Fruit fly (Drosophila melanogaster): ENCODE results near the gene Ufl1.

DNA sequence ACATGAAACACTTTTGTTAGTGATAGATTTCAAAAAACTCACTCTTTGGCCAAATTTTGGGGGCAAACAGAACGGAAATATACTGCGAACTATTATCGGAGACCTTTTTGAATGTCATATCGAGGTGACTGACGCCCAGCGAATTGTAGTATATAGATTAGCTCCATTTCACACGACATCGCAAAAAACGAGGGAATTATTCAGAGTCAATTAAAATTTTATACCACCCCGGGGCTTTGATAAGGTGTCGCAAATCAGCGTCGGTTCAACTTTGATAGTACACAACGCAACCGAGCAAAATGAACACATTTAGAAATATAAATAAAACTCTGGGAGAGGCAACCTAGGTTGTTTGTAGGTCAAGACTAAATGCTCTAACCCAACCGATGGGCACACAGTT, 16.2 kb downstream of the Ufl1 start:
- TF ChIP-seq pan (optimal IDR thresholded peaks at IDR 0.05) (no peak), Mio (GFP tag; optimal IDR thresholded peaks at IDR 0.05) (no peak), dsf (GFP tag; optimal IDR thresholded peaks at IDR 0.05; ENCODE audit: borderline replicate concordance) (no peak), h (GFP tag; optimal IDR thresholded peaks at IDR 0.05) (no peak), Myc (optimal IDR thresholded peaks at IDR 0.05) (no peak), N (GFP tag; optimal IDR thresholded peaks at IDR 0.05) (no peak), foxo (GFP tag; optimal IDR thresholded peaks at IDR 0.05) (no peak), sv (GFP tag; optimal IDR thresholded peaks at IDR 0.05) (no peak), lola (GFP tag; optimal IDR thresholded peaks at IDR 0.05) (no peak), ey (GFP tag; optimal IDR thresholded peaks at IDR 0.05) (no peak), usp (GFP tag; optimal IDR thresholded peaks at IDR 0.05) (no peak), Abd-B (GFP tag; optimal IDR thresholded peaks at IDR 0.05) (no peak), woc (GFP tag; optimal IDR thresholded peaks at IDR 0.05) (no peak), fru (GFP tag; optimal IDR thresholded peaks at IDR 0.05) (no peak)

Data from whole organism, wandering third instar larva.